Fruit fly (Drosophila melanogaster): Measurements from ENCODE around the gene Spn38F.

- TF ChIP-seq pad (GFP tag; optimal IDR thresholded peaks at IDR 0.05) = peak; percentile 64
- no peak for TF ChIP-seq cnc (optimal IDR thresholded peaks at IDR 0.05)
- TF ChIP-seq Mnt (GFP tag; optimal IDR thresholded peaks at IDR 0.05) = peak; percentile 20
- TF ChIP-seq CG5204 (GFP tag; optimal IDR thresholded peaks at IDR 0.05) = peak; percentile 64
- no peak for TF ChIP-seq Hr96 (GFP tag; optimal IDR thresholded peaks at IDR 0.05)
- peak; percentile 51 for TF ChIP-seq Crg-1 (GFP tag; optimal IDR thresholded peaks at IDR 0.05)
- TF ChIP-seq CG1620 (GFP tag; optimal IDR thresholded peaks at IDR 0.05) = peak; percentile 32
- TF ChIP-seq CG14711 (tag; optimal IDR thresholded peaks at IDR 0.05) = peak; percentile 81
- TF ChIP-seq ovo (GFP tag; optimal IDR thresholded peaks at IDR 0.05) = no peak
Observed at dm6 chr2L:20805624-20806339, 32.0 kb downstream of the Spn38F start.
